Fruit fly (Drosophila melanogaster): Measurements from ENCODE around the gene rn.
A peak's percentile ranks its signal among the peaks of the same experiment; 100 is the strongest.

dm6 chr3R:7346445-7346844 is 37.0 kb upstream of the rn start, which contains the start of gene nxf4:
- TF ChIP-seq CG8478 (optimal IDR thresholded peaks at IDR 0.05) (no peak), CTCF (optimal IDR thresholded peaks at IDR 0.05) (peak; percentile 95 to 97)
